Fruit fly (Drosophila melanogaster) whole organism, prepupa: ENCODE data around the gene CG42460.

ENCODE experiments used
- Blimp-1 ChIP-seq: fragments of 200-800 bp; sonication (Bioruptor generic); optimal IDR thresholded peaks from 3 replicates; lab custom pipeline; 2017; ENCODE audit warnings: missing biosample characterization, missing genetic modification characterization, mild to moderate bottlenecking, moderate library complexity, missing genetic modification reagents
- CG10631 ChIP-seq: fragments of 200-800 bp; sonication (Bioruptor generic); optimal IDR thresholded peaks from 2 replicates; lab custom pipeline; 2016; ENCODE audit warnings: missing biosample characterization, missing genetic modification characterization
- CG11294 ChIP-seq: fragments of 200-800 bp; sonication (Bioruptor generic); IDR thresholded peaks from 2 replicates; pipeline ENCODE4 v1.3.6; 2022; ENCODE audit warnings: missing biosample characterization, missing genetic modification characterization
- CG11762 ChIP-seq: fragments of 200-800 bp; sonication (Bioruptor generic); optimal IDR thresholded peaks from 3 replicates; lab custom pipeline; 2016; ENCODE audit warnings: missing biosample characterization, missing genetic modification characterization; ENCODE audit not compliant: insufficient read depth
- CG11902 ChIP-seq: fragments of 200-800 bp; sonication (Bioruptor generic); optimal IDR thresholded peaks from 3 replicates; lab custom pipeline; 2016; ENCODE audit warnings: missing biosample characterization, missing genetic modification characterization
- CG1621 ChIP-seq: fragments of 200-800 bp; sonication (Bioruptor generic); optimal IDR thresholded peaks from 3 replicates; lab custom pipeline; 2018; ENCODE audit warnings: missing biosample characterization, mild to moderate bottlenecking, missing genetic modification characterization
- CG16779 ChIP-seq: fragments of 200-800 bp; sonication (Bioruptor generic); optimal IDR thresholded peaks from 3 replicates; lab custom pipeline; 2017; ENCODE audit warnings: missing biosample characterization, mild to moderate bottlenecking, missing genetic modification characterization
- CG31627 ChIP-seq: fragments of 200-800 bp; sonication (Bioruptor generic); optimal IDR thresholded peaks from 3 replicates; lab custom pipeline; 2016; ENCODE audit warnings: missing biosample characterization, missing genetic modification characterization
- CG32006 ChIP-seq: fragments of 200-800 bp; sonication (Bioruptor generic); optimal IDR thresholded peaks from 3 replicates; lab custom pipeline; 2017; ENCODE audit warnings: missing biosample characterization, mild to moderate bottlenecking, missing genetic modification characterization
- CG34406 ChIP-seq: fragments of 200-800 bp; sonication (Bioruptor generic); optimal IDR thresholded peaks from 3 replicates; lab custom pipeline; 2016; ENCODE audit warnings: missing biosample characterization, missing genetic modification characterization
- CG3919 ChIP-seq: fragments of 200-800 bp; sonication (Bioruptor generic); optimal IDR thresholded peaks from 3 replicates; lab custom pipeline; 2016; ENCODE audit warnings: missing biosample characterization, missing genetic modification characterization
- CG4318 ChIP-seq: fragments of 200-800 bp; sonication (Bioruptor generic); optimal IDR thresholded peaks from 3 replicates; lab custom pipeline; 2017; ENCODE audit warnings: missing biosample characterization, mild to moderate bottlenecking, missing genetic modification characterization
- CG6163 ChIP-seq: fragments of 200-800 bp; sonication (Bioruptor generic); IDR thresholded peaks from 3 replicates; pipeline ENCODE4 v1.3.6; 2022; ENCODE audit warnings: missing biosample characterization, missing genetic modification characterization
- CG6276 ChIP-seq: fragments of 200-800 bp; sonication (Bioruptor generic); optimal IDR thresholded peaks from 2 replicates; lab custom pipeline; 2017; ENCODE audit warnings: missing biosample characterization, mild to moderate bottlenecking, missing genetic modification characterization
- CG6792 ChIP-seq: fragments of 200-800 bp; sonication (Bioruptor generic); optimal IDR thresholded peaks from 3 replicates; lab custom pipeline; 2016; ENCODE audit warnings: missing biosample characterization, missing genetic modification characterization
- CG6808 ChIP-seq: fragments of 200-800 bp; sonication (Bioruptor generic); optimal IDR thresholded peaks from 3 replicates; lab custom pipeline; 2017; ENCODE audit warnings: missing biosample characterization, missing genetic modification characterization, mild to moderate bottlenecking, moderate library complexity, missing genetic modification reagents
- CG7368 ChIP-seq: fragments of 200-800 bp; sonication (Bioruptor generic); optimal IDR thresholded peaks from 3 replicates; lab custom pipeline; 2016; ENCODE audit warnings: missing biosample characterization, missing genetic modification characterization
- CG8119 ChIP-seq: fragments of 200-800 bp; sonication (Bioruptor generic); IDR thresholded peaks from 3 replicates; pipeline ENCODE4 v1.3.6; 2022; ENCODE audit warnings: missing biosample characterization, missing genetic modification characterization
- CG8319 ChIP-seq: fragments of 200-800 bp; sonication (Bioruptor generic); optimal IDR thresholded peaks from 3 replicates; lab custom pipeline; 2016; ENCODE audit warnings: missing biosample characterization, missing genetic modification characterization
- CG8632 ChIP-seq: fragments of 200-800 bp; sonication (Bioruptor generic); optimal IDR thresholded peaks from 3 replicates; lab custom pipeline; 2016; ENCODE audit warnings: missing biosample characterization, missing genetic modification characterization
- CG9139 ChIP-seq: fragments of 200-800 bp; sonication (Bioruptor generic); optimal IDR thresholded peaks from 3 replicates; lab custom pipeline; 2017; ENCODE audit warnings: missing biosample characterization, mild to moderate bottlenecking, missing genetic modification characterization
- Eip75B ChIP-seq: fragments of 200-800 bp; sonication (Bioruptor generic); optimal IDR thresholded peaks from 3 replicates; lab custom pipeline; 2016; ENCODE audit warnings: missing biosample characterization, missing genetic modification characterization
- Eip78C ChIP-seq: fragments of 200-800 bp; sonication (Bioruptor generic); peaks from one replicate; lab custom pipeline; 2016; ENCODE audit warnings: missing biosample characterization, missing genetic modification characterization
- Eip93F ChIP-seq: fragments of 200-800 bp; sonication (Bioruptor generic); optimal IDR thresholded peaks from 2 replicates; lab custom pipeline; 2016; ENCODE audit warnings: missing biosample characterization, mild to moderate bottlenecking, missing genetic modification characterization
- Ets21C ChIP-seq: fragments of 200-800 bp; sonication (Bioruptor generic); optimal IDR thresholded peaks from 3 replicates; lab custom pipeline; 2016; ENCODE audit warnings: missing biosample characterization, missing genetic modification characterization
- Ets96B ChIP-seq: fragments of 200-800 bp; optimal IDR thresholded peaks from 2 replicates; lab custom pipeline; 2019; ENCODE audit warnings: missing biosample characterization, mild to moderate bottlenecking, missing genetic modification characterization, moderate library complexity
- Gug ChIP-seq: fragments of 200-800 bp; sonication (Bioruptor generic); IDR thresholded peaks from 2 replicates; pipeline ENCODE4 v1.3.6; 2022; ENCODE audit warnings: missing biosample characterization, missing genetic modification characterization
- Hr39 ChIP-seq: fragments of 200-800 bp; sonication (Bioruptor generic); optimal IDR thresholded peaks from 2 replicates; lab custom pipeline; 2016; ENCODE audit warnings: missing biosample characterization, missing genetic modification characterization
- Lpt ChIP-seq: fragments of 200-800 bp; sonication (Bioruptor generic); optimal IDR thresholded peaks from 3 replicates; lab custom pipeline; 2016; ENCODE audit warnings: missing biosample characterization, missing genetic modification characterization
- Met ChIP-seq: fragments of 200-800 bp; sonication (Bioruptor generic); optimal IDR thresholded peaks from 3 replicates; lab custom pipeline; 2016; ENCODE audit warnings: missing biosample characterization, missing genetic modification characterization
- OdsH ChIP-seq: fragments of 200-800 bp; sonication (Bioruptor generic); optimal IDR thresholded peaks from 3 replicates; lab custom pipeline; 2016; ENCODE audit warnings: missing biosample characterization, missing genetic modification characterization
- Sox14 ChIP-seq: fragments of 200-800 bp; sonication (Bioruptor generic); optimal IDR thresholded peaks from 3 replicates; lab custom pipeline; 2016; ENCODE audit warnings: missing biosample characterization, missing genetic modification characterization
- Sox15 ChIP-seq: fragments of 200-800 bp; sonication (Bioruptor generic); optimal IDR thresholded peaks from 3 replicates; lab custom pipeline; 2016; ENCODE audit warnings: missing biosample characterization, missing genetic modification characterization
- achi ChIP-seq: fragments of 200-800 bp; sonication (Bioruptor generic); optimal IDR thresholded peaks from 3 replicates; lab custom pipeline; 2016; ENCODE audit warnings: missing biosample characterization, missing genetic modification characterization
- acj6 ChIP-seq: fragments of 200-800 bp; sonication (Bioruptor generic); optimal IDR thresholded peaks from 3 replicates; lab custom pipeline; 2016; ENCODE audit warnings: missing biosample characterization, missing genetic modification characterization
- cyc ChIP-seq: fragments of 200-800 bp; sonication (Bioruptor generic); optimal IDR thresholded peaks from 3 replicates; lab custom pipeline; 2016; ENCODE audit warnings: missing biosample characterization, missing genetic modification characterization
- dac ChIP-seq: fragments of 200-800 bp; sonication (Bioruptor generic); optimal IDR thresholded peaks from 2 replicates; lab custom pipeline; 2017; ENCODE audit warnings: missing biosample characterization, mild to moderate bottlenecking, missing genetic modification characterization
- dsx ChIP-seq: fragments of 200-800 bp; optimal IDR thresholded peaks from 3 replicates; lab custom pipeline; 2019; ENCODE audit warnings: missing biosample characterization, mild to moderate bottlenecking, missing genetic modification characterization, moderate library complexity; ENCODE audit not compliant: poor library complexity, severe bottlenecking
- eg ChIP-seq: fragments of 200-800 bp; sonication (Bioruptor generic); IDR thresholded peaks from 3 replicates; pipeline ENCODE4 v1.3.6; 2022; ENCODE audit warnings: missing biosample characterization, missing genetic modification characterization
- esn ChIP-seq: fragments of 200-800 bp; sonication (Bioruptor generic); optimal IDR thresholded peaks from 2 replicates; lab custom pipeline; 2016; ENCODE audit warnings: missing biosample characterization, mild to moderate bottlenecking, missing genetic modification characterization, moderate library complexity
- fd59A ChIP-seq: fragments of 200-800 bp; sonication (Bioruptor generic); optimal IDR thresholded peaks from 2 replicates; lab custom pipeline; 2017; ENCODE audit warnings: missing biosample characterization, mild to moderate bottlenecking, missing genetic modification characterization, missing genetic modification reagents
- fkh ChIP-seq: fragments of 200-800 bp; sonication (Bioruptor generic); optimal IDR thresholded peaks from 3 replicates; lab custom pipeline; 2017; ENCODE audit warnings: missing biosample characterization, mild to moderate bottlenecking, missing genetic modification characterization, moderate library complexity
- lz ChIP-seq: fragments of 200-800 bp; sonication (Bioruptor generic); optimal IDR thresholded peaks from 3 replicates; lab custom pipeline; 2016; ENCODE audit warnings: missing biosample characterization, missing genetic modification characterization
- pdm3 ChIP-seq: fragments of 200-800 bp; sonication (Bioruptor generic); optimal IDR thresholded peaks from 3 replicates; lab custom pipeline; 2016; ENCODE audit warnings: missing biosample characterization, missing genetic modification characterization
- salr ChIP-seq, 2 experiments: fragments of 200-800 bp; sonication (Bioruptor generic); optimal IDR thresholded peaks; 3 replicates each; lab custom pipeline; 2016 to 2018; ENCODE audit warnings: missing biosample characterization in 2 of 2, missing genetic modification characterization in 2 of 2, mild to moderate bottlenecking in 1 of 2
- ss ChIP-seq, 2 experiments: fragments of 200-800 bp; sonication (Bioruptor generic); optimal IDR thresholded peaks; 2 replicates in 1 of 2; 3 replicates in 1 of 2; lab custom pipeline; 2017 to 2018; ENCODE audit warnings: mild to moderate bottlenecking in 2 of 2, missing biosample characterization in 2 of 2, missing genetic modification characterization in 2 of 2, moderate library complexity in 1 of 2
- svp ChIP-seq: fragments of 200-800 bp; sonication (Bioruptor generic); peaks from one replicate; lab custom pipeline; 2016; ENCODE audit warnings: missing biosample characterization, missing genetic modification characterization
- vri ChIP-seq: fragments of 200-800 bp; sonication (Bioruptor generic); optimal IDR thresholded peaks from 3 replicates; lab custom pipeline; 2016; ENCODE audit warnings: missing biosample characterization, mild to moderate bottlenecking, missing genetic modification characterization

The CG42460 gene

dm6 chr2L:3387643-3388042 lies 653 bp downstream of the CG42460 start, which contains the start of gene Sfp23F:
Gene Sfp23F, minus strand, starts transcription at chr2L:3387743.
- TF ChIP-seq CG1621, result no peak
- no peak for TF ChIP-seq Ets21C (GFP tag; lab: Kevin White, UChicago)
- TF ChIP-seq fkh, result no peak
- TF ChIP-seq salr (GFP tag; optimal IDR thresholded peaks at IDR 0.05; lab: Kevin White, UChicago), result no peak
- no peak for TF ChIP-seq CG9139 (GFP tag; lab: Kevin White, UChicago)
- TF ChIP-seq Eip93F, result no peak
- TF ChIP-seq CG4318 (GFP tag; lab: Kevin White, UChicago), result no peak
- TF ChIP-seq CG6792 (GFP tag; lab: Kevin White, UChicago), result no peak
- no peak for TF ChIP-seq fd59A (GFP tag; lab: Kevin White, UChicago)
- TF ChIP-seq cyc, result no peak
- TF ChIP-seq CG6276 (GFP tag; lab: Kevin White, UChicago), result no peak
- TF ChIP-seq dsx (GFP tag; lab: Kevin White, UChicago), result no peak
- no peak for TF ChIP-seq Blimp-1
- TF ChIP-seq Eip78C (GFP tag; lab: Kevin White, UChicago), result no peak
- no peak for TF ChIP-seq CG6808
- no peak for TF ChIP-seq CG8632 (GFP tag; lab: Kevin White, UChicago)
- TF ChIP-seq Sox15 (GFP tag; lab: Kevin White, UChicago), result no peak
- TF ChIP-seq vri (GFP tag; lab: Kevin White, UChicago), result no peak
- TF ChIP-seq esn (GFP tag; lab: Kevin White, UChicago), result no peak

DNA sequence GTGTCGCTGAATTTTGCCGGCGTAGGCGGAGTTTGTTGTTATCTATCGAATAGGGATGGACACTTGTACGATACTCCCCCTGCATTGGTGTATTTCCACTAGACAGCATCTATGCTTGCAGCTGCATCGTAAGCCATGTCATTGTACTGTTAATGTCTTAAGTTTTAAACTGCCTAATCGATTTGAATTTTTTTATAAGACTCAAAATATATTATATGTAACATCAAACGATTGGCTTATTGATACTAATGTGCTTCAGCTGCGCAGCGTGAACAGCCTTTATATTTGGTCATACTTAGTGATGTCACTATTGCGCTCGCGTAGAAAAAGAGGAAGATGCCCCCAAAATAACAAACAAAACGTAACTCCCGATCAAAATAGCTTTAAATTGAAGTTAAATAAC lies 11.6 kb downstream of the CG42460 start, which contains the start of the genes CG9662 and Ptpa:
TSS of gene CG9662 (minus strand) at position 54 of the 403 bp plus-strand sequence.
TSS of gene Ptpa (plus strand) at position 319 of the 403 bp plus-strand sequence.
- TF ChIP-seq CG11294 (GFP tag; lab: Robert Waterston, UW) (peak; percentile 60; the same call in 1 of the 2 replicates), svp (GFP tag; lab: Kevin White, UChicago) (peak; percentile 89), cyc (peak; percentile 89), CG6163 (GFP tag; lab: Robert Waterston, UW) (peak; percentile 71; the same call in 2 of the 3 replicates), CG8319 (GFP tag; lab: Kevin White, UChicago) (peak; percentile 34), CG11762 (peak; percentile 1), CG6808 (no peak), CG3919 (peak; percentile 74), achi (GFP tag; lab: Kevin White, UChicago) (peak; percentile 61), CG6276 (GFP tag; lab: Kevin White, UChicago) (no peak), dsx (GFP tag; lab: Kevin White, UChicago) (peak; percentile 50), Lpt (GFP tag; lab: Kevin White, UChicago) (peak; percentile 53), salr (GFP tag; optimal IDR thresholded peaks at IDR 0.05; lab: Kevin White, UChicago) (peak; percentile 29 to 50), Eip75B (GFP tag; lab: Kevin White, UChicago) (peak; percentile 65), fd59A (GFP tag; lab: Kevin White, UChicago) (peak; percentile 25), eg (peak; percentile 61; the same call in 1 of the 3 replicates), Sox14 (GFP tag; lab: Kevin White, UChicago) (peak; percentile 78), Met (peak; percentile 44), CG8119 (GFP tag; lab: Robert Waterston, UW) (peak; percentile 42; the same call in 1 of the 3 replicates), CG8632 (GFP tag; lab: Kevin White, UChicago) (peak; percentile 19), CG6792 (GFP tag; lab: Kevin White, UChicago) (peak; percentile 58), CG7368 (GFP tag; lab: Kevin White, UChicago) (no peak), acj6 (GFP tag; lab: Kevin White, UChicago) (peak; percentile 73), ss (GFP tag; optimal IDR thresholded peaks at IDR 0.05; lab: Kevin White, UChicago) (peak in 1 of 2 experiments; percentile 9), Hr39 (GFP tag; lab: Kevin White, UChicago) (peak; percentile 90), Sox15 (GFP tag; lab: Kevin White, UChicago) (peak; percentile 78), CG10631 (peak; percentile 83), CG16779 (tag; lab: Kevin White, UChicago) (no peak), Ets21C (GFP tag; lab: Kevin White, UChicago) (peak; percentile 76), Ets96B (tag; lab: Kevin White, UChicago) (peak; percentile 58), CG34406 (peak; percentile 52), CG11902 (peak; percentile 74), Eip93F (no peak), pdm3 (GFP tag; lab: Kevin White, UChicago) (peak; percentile 80), vri (GFP tag; lab: Kevin White, UChicago) (no peak), Gug (GFP tag; lab: Robert Waterston, UW) (peak; percentile 67), dac (GFP tag; lab: Kevin White, UChicago) (peak; percentile 60), lz (peak; percentile 82), CG32006 (GFP tag; lab: Kevin White, UChicago) (peak; percentile 77), OdsH (peak; percentile 77), CG31627 (GFP tag; lab: Kevin White, UChicago) (peak; percentile 88), CG1621 (peak; percentile 36)
